Fruit fly (Drosophila melanogaster) whole organism, embryonic: ENCODE results near the gene RpL34b.

ENCODE experiments used
- ATbp ChIP-seq: fragments of 200-800 bp; sonication (Bioruptor generic); optimal IDR thresholded peaks from 2 replicates; lab custom pipeline; 2017; ENCODE audit warnings: missing biosample characterization, mild to moderate bottlenecking, missing genetic modification characterization, missing genetic modification reagents
- Blimp-1 ChIP-seq: fragments of 200-800 bp; sonication (Bioruptor generic); optimal IDR thresholded peaks from 3 replicates; lab custom pipeline; 2018; ENCODE audit warnings: missing biosample characterization, missing genetic modification characterization, mild to moderate bottlenecking, moderate library complexity, missing genetic modification reagents
- CG10274 ChIP-seq: fragments of 200-800 bp; sonication (Bioruptor generic); optimal IDR thresholded peaks from 3 replicates; lab custom pipeline; 2017; ENCODE audit warnings: missing biosample characterization, mild to moderate bottlenecking, missing genetic modification characterization
- CG10321 ChIP-seq: fragments of 200-800 bp; sonication (Bioruptor generic); IDR thresholded peaks from 2 replicates; pipeline ENCODE4 v1.3.6; 2022; ENCODE audit warnings: missing biosample characterization, missing genetic modification characterization
- CG10959 ChIP-seq: fragments of 200-800 bp; sonication (Bioruptor generic); IDR thresholded peaks from 2 replicates; pipeline ENCODE4 v1.3.6; 2022; ENCODE audit warnings: missing biosample characterization, missing genetic modification characterization
- CG11247 ChIP-seq: fragments of 200-800 bp; sonication (Bioruptor generic); IDR thresholded peaks from 2 replicates; pipeline ENCODE4 v1.3.6; 2022; ENCODE audit warnings: missing biosample characterization, missing genetic modification characterization
- CG11695 ChIP-seq: fragments of 200-800 bp; sonication (Bioruptor generic); IDR thresholded peaks from 3 replicates; pipeline ENCODE4 v1.3.6; 2022; ENCODE audit warnings: missing biosample characterization, missing genetic modification characterization
- CG11723 ChIP-seq: fragments of 200-800 bp; sonication (Bioruptor generic); optimal IDR thresholded peaks from 2 replicates; lab custom pipeline; 2017; ENCODE audit warnings: missing biosample characterization, mild to moderate bottlenecking, missing genetic modification characterization
- CG12071 ChIP-seq: fragments of 200-800 bp; sonication (Bioruptor generic); optimal IDR thresholded peaks from 3 replicates; lab custom pipeline; 2018; ENCODE audit warnings: missing biosample characterization, mild to moderate bottlenecking, missing genetic modification characterization
- CG12219 ChIP-seq: fragments of 200-800 bp; sonication (Bioruptor generic); optimal IDR thresholded peaks from 3 replicates; lab custom pipeline; 2018; ENCODE audit warnings: missing biosample characterization, mild to moderate bottlenecking, missing genetic modification characterization
- CG1233 ChIP-seq: fragments of 200-800 bp; sonication (Bioruptor generic); optimal IDR thresholded peaks from 4 replicates; lab custom pipeline; 2018; ENCODE audit warnings: missing biosample characterization, mild to moderate bottlenecking, missing genetic modification characterization
- CG14860 ChIP-seq: fragments of 200-800 bp; sonication (Bioruptor generic); IDR thresholded peaks from 3 replicates; pipeline ENCODE4 v1.3.6; 2022; ENCODE audit warnings: missing biosample characterization, missing genetic modification characterization; ENCODE audit not compliant: partially characterized antibody
- CG18599 ChIP-seq: fragments of 200-800 bp; sonication (Bioruptor generic); optimal IDR thresholded peaks from 3 replicates; lab custom pipeline; 2017; ENCODE audit warnings: missing biosample characterization, missing genetic modification characterization, mild to moderate bottlenecking, moderate library complexity, missing genetic modification reagents
- CG30020 ChIP-seq: fragments of 200-800 bp; optimal IDR thresholded peaks from 2 replicates; lab custom pipeline; 2019; ENCODE audit warnings: missing biosample characterization, mild to moderate bottlenecking, missing genetic modification characterization, moderate library complexity
- CG30403 ChIP-seq: fragments of 200-800 bp; sonication (Bioruptor generic); optimal IDR thresholded peaks from 3 replicates; lab custom pipeline; 2016; ENCODE audit warnings: missing biosample characterization, missing genetic modification characterization
- CG30431 ChIP-seq: fragments of 200-800 bp; sonication (Bioruptor generic); optimal IDR thresholded peaks from 2 replicates; lab custom pipeline; 2017; ENCODE audit warnings: missing biosample characterization, missing genetic modification characterization
- CG33213 ChIP-seq: fragments of 200-800 bp; sonication (Bioruptor generic); optimal IDR thresholded peaks from 3 replicates; lab custom pipeline; 2016; ENCODE audit warnings: missing biosample characterization, missing genetic modification characterization
- CG4820 ChIP-seq: fragments of 200-800 bp; sonication (Bioruptor generic); optimal IDR thresholded peaks from 3 replicates; lab custom pipeline; 2016; ENCODE audit warnings: missing biosample characterization, missing genetic modification characterization
- CG6272 ChIP-seq: fragments of 200-800 bp; sonication (Bioruptor generic); IDR thresholded peaks from 2 replicates; pipeline ENCODE4 v1.3.6; 2022; ENCODE audit warnings: missing biosample characterization, missing genetic modification characterization
- CG6813 ChIP-seq: fragments of 200-800 bp; sonication (Bioruptor generic); optimal IDR thresholded peaks from 2 replicates; lab custom pipeline; 2017; ENCODE audit warnings: missing biosample characterization, missing genetic modification characterization, mild to moderate bottlenecking, moderate library complexity, missing genetic modification reagents
- CG7556 ChIP-seq: fragments of 200-800 bp; sonication (Bioruptor generic); optimal IDR thresholded peaks from 2 replicates; lab custom pipeline; 2017; ENCODE audit warnings: missing biosample characterization, mild to moderate bottlenecking, missing genetic modification characterization
- CG8359 ChIP-seq: fragments of 200-800 bp; sonication (Bioruptor generic); optimal IDR thresholded peaks from 2 replicates; lab custom pipeline; 2017; ENCODE audit warnings: missing biosample characterization, mild to moderate bottlenecking, missing genetic modification characterization, borderline replicate concordance
- CG8765 ChIP-seq: fragments of 200-800 bp; sonication (Bioruptor generic); IDR thresholded peaks from 2 replicates; pipeline ENCODE4 v1.3.6; 2022; ENCODE audit warnings: missing biosample characterization, missing genetic modification characterization
- CG8924 ChIP-seq: fragments of 200-800 bp; optimal IDR thresholded peaks from 3 replicates; lab custom pipeline; 2019; ENCODE audit warnings: missing biosample characterization, mild to moderate bottlenecking, missing genetic modification characterization, moderate library complexity
- E2f1 ChIP-seq: fragments of 200-800 bp; sonication (Bioruptor generic); IDR thresholded peaks from 2 replicates; pipeline ENCODE4 v1.3.6; 2022; ENCODE audit warnings: missing biosample characterization, missing genetic modification characterization
- Hr3 ChIP-seq: fragments of 200-800 bp; sonication (Bioruptor generic); optimal IDR thresholded peaks from 3 replicates; lab custom pipeline; 2016; ENCODE audit warnings: missing biosample characterization, missing genetic modification characterization
- Lhr ChIP-seq: fragments of 200-800 bp; sonication (Bioruptor generic); optimal IDR thresholded peaks from 3 replicates; lab custom pipeline; 2017; ENCODE audit warnings: mild to moderate bottlenecking, missing biosample characterization, missing genetic modification reagents, missing genetic modification characterization
- NC2α ChIP-seq: fragments of 200-800 bp; sonication (Bioruptor generic); optimal IDR thresholded peaks from 2 replicates; lab custom pipeline; 2016; ENCODE audit warnings: missing biosample characterization, missing genetic modification characterization
- Pdp1 ChIP-seq, 2 experiments: fragments of 200-800 bp; sonication (Bioruptor generic); optimal IDR thresholded peaks; 3 replicates each; lab custom pipeline; 2016; ENCODE audit warnings: missing biosample characterization in 2 of 2, missing genetic modification characterization in 2 of 2, mild to moderate bottlenecking in 1 of 2, moderate library complexity in 1 of 2
- Ptx1 ChIP-seq: fragments of 200-800 bp; sonication (Bioruptor generic); IDR thresholded peaks from 2 replicates; pipeline ENCODE4 v1.3.6; 2022; ENCODE audit warnings: missing biosample characterization, missing genetic modification characterization
- Side ChIP-seq: fragments of 200-800 bp; sonication (Bioruptor generic); optimal IDR thresholded peaks from 2 replicates; lab custom pipeline; 2016; ENCODE audit warnings: missing biosample characterization, missing genetic modification characterization
- bsh ChIP-seq, 2 experiments: fragments of 200-800 bp; sonication (Bioruptor generic); optimal IDR thresholded peaks; 2 replicates each; lab custom pipeline; 2017 to 2018; ENCODE audit warnings: mild to moderate bottlenecking in 2 of 2, missing biosample characterization in 2 of 2, missing genetic modification characterization in 2 of 2, moderate library complexity in 1 of 2
- cas ChIP-seq: fragments of 200-800 bp; sonication (Bioruptor generic); IDR thresholded peaks from 2 replicates; pipeline ENCODE4 v1.3.6; 2022; ENCODE audit warnings: missing biosample characterization, missing genetic modification characterization
- dimm ChIP-seq: fragments of 200-800 bp; sonication (Bioruptor generic); IDR thresholded peaks from 2 replicates; pipeline ENCODE4 v1.3.6; 2022; ENCODE audit warnings: missing biosample characterization, missing genetic modification characterization
- dmrt11E ChIP-seq: fragments of 200-800 bp; sonication (Bioruptor generic); optimal IDR thresholded peaks from 3 replicates; lab custom pipeline; 2018; ENCODE audit warnings: missing biosample characterization, mild to moderate bottlenecking, missing genetic modification characterization, moderate library complexity
- dysf ChIP-seq: fragments of 200-800 bp; sonication (Bioruptor generic); IDR thresholded peaks from 3 replicates; pipeline ENCODE4 v1.3.6; 2022; ENCODE audit warnings: missing biosample characterization, missing genetic modification characterization
- ewg ChIP-seq: fragments of 200-800 bp; sonication (Bioruptor generic); optimal IDR thresholded peaks from 3 replicates; lab custom pipeline; 2017; ENCODE audit warnings: mild to moderate bottlenecking, missing biosample characterization, missing genetic modification reagents, missing genetic modification characterization
- exex ChIP-seq: fragments of 200-800 bp; sonication (Bioruptor generic); optimal IDR thresholded peaks from 4 replicates; lab custom pipeline; 2018; ENCODE audit warnings: missing biosample characterization, mild to moderate bottlenecking, missing genetic modification characterization, moderate library complexity
- fru ChIP-seq: fragments of >200 bp; optimal IDR thresholded peaks from 2 replicates; lab custom pipeline; 2017
- ham ChIP-seq: fragments of 200-800 bp; sonication (Bioruptor generic); IDR thresholded peaks from 2 replicates; pipeline ENCODE4 v1.3.6; 2022; ENCODE audit warnings: missing biosample characterization, missing genetic modification characterization
- her ChIP-seq: fragments of 200-800 bp; sonication (Bioruptor generic); optimal IDR thresholded peaks from 2 replicates; lab custom pipeline; 2016; ENCODE audit warnings: missing biosample characterization, missing genetic modification characterization
- odd ChIP-seq: fragments of 200-800 bp; sonication (Bioruptor generic); optimal IDR thresholded peaks from 2 replicates; lab custom pipeline; 2017; ENCODE audit warnings: missing biosample characterization, mild to moderate bottlenecking, missing genetic modification characterization
- pum ChIP-seq: fragments of 200-800 bp; sonication (Bioruptor generic); optimal IDR thresholded peaks from 2 replicates; lab custom pipeline; 2016; ENCODE audit warnings: missing biosample characterization, missing genetic modification characterization
- repo ChIP-seq: fragments of 200-800 bp; sonication (Bioruptor generic); optimal IDR thresholded peaks from 2 replicates; lab custom pipeline; 2016; ENCODE audit warnings: missing biosample characterization, missing genetic modification characterization
- row ChIP-seq: fragments of 200-800 bp; sonication (Bioruptor generic); IDR thresholded peaks from 3 replicates; pipeline ENCODE4 v1.3.6; 2022; ENCODE audit warnings: missing biosample characterization, missing genetic modification characterization
- slou ChIP-seq: fragments of 200-800 bp; sonication (Bioruptor generic); optimal IDR thresholded peaks from 3 replicates; lab custom pipeline; 2016; ENCODE audit warnings: missing biosample characterization, missing genetic modification characterization
- stc ChIP-seq: fragments of 200-800 bp; sonication (Bioruptor generic); IDR thresholded peaks from 2 replicates; pipeline ENCODE4 v1.3.6; 2022; ENCODE audit warnings: missing biosample characterization, missing genetic modification characterization
- tap ChIP-seq: fragments of 200-800 bp; optimal IDR thresholded peaks from 3 replicates; lab custom pipeline; 2019; ENCODE audit warnings: missing biosample characterization, mild to moderate bottlenecking, missing genetic modification characterization, moderate library complexity
- toy ChIP-seq: fragments of 200-800 bp; sonication (Bioruptor generic); IDR thresholded peaks from 2 replicates; pipeline ENCODE4 v1.3.6; 2022; ENCODE audit warnings: missing biosample characterization, missing genetic modification characterization

The RpL34b gene

DNA sequence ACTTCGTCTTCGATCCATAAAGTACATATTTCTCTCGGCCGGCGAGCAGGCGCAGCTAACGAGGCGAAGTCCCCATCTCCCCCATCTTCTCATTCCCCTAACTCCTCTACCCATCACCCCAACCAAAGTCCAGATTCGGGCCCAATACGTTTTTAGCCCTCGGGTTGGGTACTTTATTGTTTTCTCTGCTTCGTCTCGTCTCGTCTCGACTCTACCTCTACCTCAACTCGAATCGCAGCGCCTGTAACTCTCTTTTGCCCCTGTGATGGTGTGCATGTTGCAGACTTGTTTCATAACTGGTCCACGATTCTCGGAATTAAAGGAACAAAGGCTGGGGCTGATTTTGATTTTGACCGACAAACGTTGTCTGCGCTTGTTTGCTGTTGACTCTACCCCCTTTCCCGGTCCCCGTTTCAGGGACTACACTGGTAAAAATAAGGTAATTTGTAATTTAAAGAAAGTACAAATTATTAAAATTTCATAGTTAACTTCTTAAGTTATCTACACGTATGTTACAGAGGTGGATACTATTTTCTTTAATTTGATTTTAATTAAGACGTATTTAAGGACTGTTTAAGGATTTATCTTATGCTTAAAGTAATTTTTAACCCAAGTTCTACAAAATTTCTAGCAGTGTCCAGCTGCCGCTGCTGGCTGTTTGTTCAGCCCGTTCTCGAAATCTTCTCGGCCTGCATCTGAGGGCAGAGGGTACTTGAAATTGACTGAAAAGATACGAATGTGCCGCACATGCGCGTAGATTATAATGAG lies 22.2 kb downstream of the RpL34b start (continued):
- TF ChIP-seq tap (peak; percentile 8), odd (GFP tag; lab: Kevin White, UChicago) (peak; percentile 40), Ptx1 (peak; percentile 21; the same call in 1 of the 2 replicates), dimm (GFP tag; lab: Robert Waterston, UW) (no peak), CG10321 (no peak), Blimp-1 (peak; percentile 65), toy (GFP tag; lab: Robert Waterston, UW) (no peak), ewg (peak; percentile 40), E2f1 (GFP tag; lab: Robert Waterston, UW) (0 out of 2 replicates have a peak, but pooled peaks have one; percentile 22), CG30403 (GFP tag; lab: Kevin White, UChicago) (peak; percentile 51), CG11723 (GFP tag; lab: Kevin White, UChicago) (peak; percentile 20), slou (GFP tag; lab: Kevin White, UChicago) (no peak), CG8765 (GFP tag; lab: Robert Waterston, UW) (0 out of 2 replicates have a peak, but pooled peaks have one; percentile 15), CG14860 (GFP tag; lab: Robert Waterston, UW) (no peak), CG30020 (tag; lab: Kevin White, UChicago) (peak; percentile 27), CG1233 (GFP tag; lab: Kevin White, UChicago) (peak; percentile 43), cas (GFP tag; lab: Robert Waterston, UW) (no peak), CG12071 (GFP tag; lab: Kevin White, UChicago) (no peak), ham (GFP tag; lab: Robert Waterston, UW) (no peak), Lhr (peak; percentile 10), ATbp (GFP tag; lab: Kevin White, UChicago) (peak; percentile 46), pum (GFP tag; lab: Kevin White, UChicago) (peak; percentile 26), CG18599 (peak; percentile 34), CG33213 (peak; percentile 15), CG8359 (GFP tag; lab: Kevin White, UChicago) (peak; percentile 25), CG6813 (GFP tag; lab: Kevin White, UChicago) (peak; percentile 22), CG30431 (GFP tag; lab: Kevin White, UChicago) (peak; percentile 44), Hr3 (GFP tag; lab: Kevin White, UChicago) (peak; percentile 55), dmrt11E (peak; percentile 93), her (GFP tag; lab: Kevin White, UChicago) (no peak), CG12219 (GFP tag; lab: Kevin White, UChicago) (peak; percentile 17), CG10274 (no peak), CG10959 (GFP tag; lab: Robert Waterston, UW) (peak; percentile 63; the same call in 1 of the 2 replicates), CG11695 (GFP tag; lab: Robert Waterston, UW) (0 out of 3 replicates have a peak, but pooled peaks have one; percentile 30), fru (no peak), CG8924 (tag; lab: Kevin White, UChicago) (peak; percentile 78), stc (GFP tag; lab: Robert Waterston, UW) (peak; percentile 35; the same call in 1 of the 2 replicates), bsh (GFP tag; optimal IDR thresholded peaks at IDR 0.05; lab: Kevin White, UChicago) (peak; percentile 65 to 74), Side (GFP tag; lab: Kevin White, UChicago) (no peak), Pdp1 (GFP tag; optimal IDR thresholded peaks at IDR 0.05; lab: Kevin White, UChicago) (peak; percentile 1 to 37), dysf (0 out of 3 replicates have a peak, but pooled peaks have one; percentile 4), exex (tag; lab: Kevin White, UChicago) (no peak), NC2α (GFP tag; lab: Kevin White, UChicago) (no peak), CG7556 (GFP tag; lab: Kevin White, UChicago) (peak; percentile 78), CG6272 (GFP tag; lab: Robert Waterston, UW) (0 out of 2 replicates have a peak, but pooled peaks have one; percentile 7), CG11247 (GFP tag; lab: Robert Waterston, UW) (0 out of 2 replicates have a peak, but pooled peaks have one; percentile 7), repo (GFP tag; lab: Kevin White, UChicago) (no peak), row (GFP tag; lab: Robert Waterston, UW) (peak; percentile 68), CG4820 (peak; percentile 47)
